Worm (Caenorhabditis elegans): ENCODE results near the gene Y11D7A.10.

ce11 chrIV:9218415-9218814 is 41.2 kb downstream of the Y11D7A.10 start:
- TF ChIP-seq nhr-12 (tag; optimal IDR thresholded peaks at IDR 0.05), result no peak
- no peak for TF ChIP-seq ceh-82 (tag; optimal IDR thresholded peaks at IDR 0.05)
- TF ChIP-seq crh-2 (tag; optimal IDR thresholded peaks at IDR 0.05), result no peak
- no peak for TF ChIP-seq zag-1 (tag; optimal IDR thresholded peaks at IDR 0.05)
- TF ChIP-seq ztf-11 (tag; optimal IDR thresholded peaks at IDR 0.05), result no peak
- TF ChIP-seq egl-27 (tag; optimal IDR thresholded peaks at IDR 0.05), result no peak
- no peak for TF ChIP-seq lin-13 (GFP tag; optimal IDR thresholded peaks at IDR 0.05)
- TF ChIP-seq aly-2 (tag; optimal IDR thresholded peaks at IDR 0.05), result no peak
- TF ChIP-seq R02D3.7 (tag; optimal IDR thresholded peaks at IDR 0.05), result no peak
- no peak for TF ChIP-seq nhr-11 (tag; optimal IDR thresholded peaks at IDR 0.05)
- no peak for TF ChIP-seq ztf-4 (tag; optimal IDR thresholded peaks at IDR 0.05)
- no peak for TF ChIP-seq nhr-6 (tag; optimal IDR thresholded peaks at IDR 0.05)

All from whole organism, L2 larva.